Fruit fly (Drosophila melanogaster) whole organism, embryonic: ENCODE results near the gene CG15865.

Experiments
- Atf-2 ChIP-seq: fragments of 200-800 bp; sonication (Bioruptor generic); optimal IDR thresholded peaks from 2 replicates; lab custom pipeline; 2016; ENCODE audit warnings: missing biosample characterization, missing genetic modification characterization
- Atf6 ChIP-seq: fragments of 200-800 bp; sonication (Bioruptor generic); IDR thresholded peaks from 2 replicates; pipeline ENCODE4 v1.3.6; 2022; ENCODE audit warnings: missing biosample characterization, missing genetic modification characterization
- Bdp1 ChIP-seq: fragments of 200-800 bp; sonication (Bioruptor generic); optimal IDR thresholded peaks from 3 replicates; lab custom pipeline; 2016; ENCODE audit warnings: missing biosample characterization, missing genetic modification characterization
- CG10959 ChIP-seq: fragments of 200-800 bp; sonication (Bioruptor generic); IDR thresholded peaks from 2 replicates; pipeline ENCODE4 v1.3.6; 2022; ENCODE audit warnings: missing biosample characterization, missing genetic modification characterization
- CG11723 ChIP-seq: fragments of 200-800 bp; sonication (Bioruptor generic); optimal IDR thresholded peaks from 2 replicates; lab custom pipeline; 2017; ENCODE audit warnings: missing biosample characterization, mild to moderate bottlenecking, missing genetic modification characterization
- CG1233 ChIP-seq: fragments of 200-800 bp; sonication (Bioruptor generic); optimal IDR thresholded peaks from 4 replicates; lab custom pipeline; 2018; ENCODE audit warnings: missing biosample characterization, mild to moderate bottlenecking, missing genetic modification characterization
- CG1529 ChIP-seq: fragments of 200-800 bp; sonication (Bioruptor generic); optimal IDR thresholded peaks from 3 replicates; lab custom pipeline; 2018; ENCODE audit warnings: missing biosample characterization, missing genetic modification characterization
- CG15514 ChIP-seq: fragments of 200-800 bp; sonication (Bioruptor generic); optimal IDR thresholded peaks from 3 replicates; lab custom pipeline; 2017; ENCODE audit warnings: missing biosample characterization, missing genetic modification characterization, mild to moderate bottlenecking, moderate library complexity, missing genetic modification reagents
- CG17912 ChIP-seq: fragments of 200-800 bp; sonication (Bioruptor generic); optimal IDR thresholded peaks from 2 replicates; lab custom pipeline; 2018; ENCODE audit warnings: missing biosample characterization, mild to moderate bottlenecking, missing genetic modification characterization
- CG2889 ChIP-seq: fragments of 200-800 bp; sonication (Bioruptor generic); IDR thresholded peaks from 3 replicates; pipeline ENCODE4 v1.3.6; 2022; ENCODE audit warnings: missing biosample characterization, missing genetic modification characterization
- CG30403 ChIP-seq: fragments of 200-800 bp; sonication (Bioruptor generic); optimal IDR thresholded peaks from 3 replicates; lab custom pipeline; 2016; ENCODE audit warnings: missing biosample characterization, missing genetic modification characterization
- CG31224 ChIP-seq: fragments of 200-800 bp; sonication (Bioruptor generic); IDR thresholded peaks from 2 replicates; pipeline ENCODE4 v1.3.6; 2022; ENCODE audit warnings: missing biosample characterization, missing genetic modification characterization
- CG31388 ChIP-seq: fragments of 200-800 bp; sonication (Bioruptor generic); optimal IDR thresholded peaks from 2 replicates; lab custom pipeline; 2016; ENCODE audit warnings: missing biosample characterization, missing genetic modification characterization
- CG3281 ChIP-seq: fragments of 200-800 bp; sonication (Bioruptor generic); optimal IDR thresholded peaks from 3 replicates; lab custom pipeline; 2017; ENCODE audit warnings: missing biosample characterization, mild to moderate bottlenecking, missing genetic modification characterization
- CG3407 ChIP-seq: fragments of 200-800 bp; sonication (Bioruptor generic); optimal IDR thresholded peaks from 2 replicates; lab custom pipeline; 2018; ENCODE audit warnings: missing biosample characterization, mild to moderate bottlenecking, missing genetic modification characterization
- CG34224 ChIP-seq: fragments of 200-800 bp; sonication (Bioruptor generic); IDR thresholded peaks from 3 replicates; pipeline ENCODE4 v1.3.6; 2022; ENCODE audit warnings: missing biosample characterization, missing genetic modification characterization; ENCODE audit not compliant: partially characterized antibody
- CG4404 ChIP-seq: fragments of 200-800 bp; sonication (Bioruptor generic); IDR thresholded peaks from 2 replicates; pipeline ENCODE4 v1.3.6; 2022; ENCODE audit warnings: missing biosample characterization, missing genetic modification characterization
- CG6813 ChIP-seq: fragments of 200-800 bp; sonication (Bioruptor generic); optimal IDR thresholded peaks from 2 replicates; lab custom pipeline; 2017; ENCODE audit warnings: missing biosample characterization, missing genetic modification characterization, mild to moderate bottlenecking, moderate library complexity, missing genetic modification reagents
- CG6854 ChIP-seq: fragments of 200-800 bp; sonication (Bioruptor generic); optimal IDR thresholded peaks from 3 replicates; lab custom pipeline; 2017; ENCODE audit warnings: missing biosample characterization, mild to moderate bottlenecking, missing genetic modification characterization
- CG7839 ChIP-seq: fragments of 200-800 bp; sonication (Bioruptor generic); optimal IDR thresholded peaks from 3 replicates; lab custom pipeline; 2018; ENCODE audit warnings: missing biosample characterization, mild to moderate bottlenecking, missing genetic modification characterization, moderate library complexity
- CG8388 ChIP-seq: fragments of 200-800 bp; sonication (Bioruptor generic); optimal IDR thresholded peaks from 2 replicates; lab custom pipeline; 2019; ENCODE audit warnings: missing biosample characterization, mild to moderate bottlenecking, missing genetic modification characterization, moderate library complexity
- CG9932 ChIP-seq: fragments of 200-800 bp; sonication (Bioruptor generic); IDR thresholded peaks from 2 replicates; pipeline ENCODE4 v1.3.6; 2022; ENCODE audit warnings: missing biosample characterization, missing genetic modification characterization
- Dll ChIP-seq: fragments of 200-800 bp; sonication (Bioruptor generic); IDR thresholded peaks from 4 replicates; pipeline ENCODE4 v1.3.6; 2022; ENCODE audit warnings: missing biosample characterization, missing genetic modification characterization; ENCODE audit not compliant: partially characterized antibody
- Fer1 ChIP-seq: fragments of 200-800 bp; sonication (Bioruptor generic); optimal IDR thresholded peaks from 2 replicates; lab custom pipeline; 2017; ENCODE audit warnings: missing biosample characterization, mild to moderate bottlenecking, missing genetic modification characterization
- HHEX ChIP-seq: fragments of 200-800 bp; sonication (Bioruptor generic); optimal IDR thresholded peaks from 3 replicates; lab custom pipeline; 2017; ENCODE audit warnings: missing biosample characterization, mild to moderate bottlenecking, missing genetic modification characterization, missing genetic modification reagents
- Hr39 ChIP-seq: fragments of >200 bp; optimal IDR thresholded peaks from 2 replicates; lab custom pipeline; 2017
- Hsf ChIP-seq: fragments of 200-800 bp; sonication (Bioruptor generic); optimal IDR thresholded peaks from 3 replicates; lab custom pipeline; 2016; ENCODE audit warnings: missing biosample characterization, missing genetic modification characterization
- Lim3 ChIP-seq: fragments of 200-800 bp; sonication (Bioruptor generic); IDR thresholded peaks from 2 replicates; pipeline ENCODE4 v1.3.6; 2022; ENCODE audit warnings: missing biosample characterization, missing genetic modification characterization
- Med ChIP-seq: fragments of 200-800 bp; sonication (Bioruptor generic); peaks from one replicate; lab custom pipeline; 2016; ENCODE audit warnings: missing biosample characterization, missing genetic modification characterization, mild to moderate bottlenecking, inconsistent platforms, moderate library complexity
- Oaz ChIP-seq: fragments of 200-800 bp; sonication (Bioruptor generic); IDR thresholded peaks from 2 replicates; pipeline ENCODE4 v1.3.6; 2022; ENCODE audit warnings: missing biosample characterization, missing genetic modification characterization
- ara ChIP-seq: fragments of 200-800 bp; sonication (Bioruptor generic); IDR thresholded peaks from 2 replicates; pipeline ENCODE4 v1.3.6; 2022; ENCODE audit warnings: missing biosample characterization, missing genetic modification characterization
- corto ChIP-seq: fragments of 200-800 bp; sonication (Bioruptor generic); optimal IDR thresholded peaks from 2 replicates; lab custom pipeline; 2016; ENCODE audit warnings: missing biosample characterization, mild to moderate bottlenecking, missing genetic modification characterization, moderate library complexity
- crc ChIP-seq: fragments of 200-800 bp; sonication (Bioruptor generic); optimal IDR thresholded peaks from 2 replicates; lab custom pipeline; 2016; ENCODE audit warnings: missing biosample characterization, missing genetic modification characterization
- dysf ChIP-seq: fragments of 200-800 bp; sonication (Bioruptor generic); IDR thresholded peaks from 3 replicates; pipeline ENCODE4 v1.3.6; 2022; ENCODE audit warnings: missing biosample characterization, missing genetic modification characterization
- ewg ChIP-seq: fragments of 200-800 bp; sonication (Bioruptor generic); optimal IDR thresholded peaks from 3 replicates; lab custom pipeline; 2017; ENCODE audit warnings: mild to moderate bottlenecking, missing biosample characterization, missing genetic modification reagents, missing genetic modification characterization
- fd96Cb ChIP-seq: fragments of 200-800 bp; sonication (Bioruptor generic); optimal IDR thresholded peaks from 2 replicates; lab custom pipeline; 2018; ENCODE audit warnings: missing biosample characterization, mild to moderate bottlenecking, missing genetic modification characterization, moderate library complexity
- ftz-f1 ChIP-seq: fragments of 200-800 bp; sonication (Bioruptor generic); optimal IDR thresholded peaks from 2 replicates; lab custom pipeline; 2016; ENCODE audit warnings: missing biosample characterization, missing genetic modification characterization
- gce ChIP-seq: fragments of 200-800 bp; sonication (Bioruptor generic); IDR thresholded peaks from 3 replicates; pipeline ENCODE4 v1.3.6; 2022; ENCODE audit warnings: missing biosample characterization, missing genetic modification characterization
- gcm ChIP-seq: fragments of 200-800 bp; sonication (Bioruptor generic); optimal IDR thresholded peaks from 2 replicates; lab custom pipeline; 2019; ENCODE audit warnings: missing biosample characterization, mild to moderate bottlenecking, missing genetic modification characterization, moderate library complexity
- hbn ChIP-seq: fragments of 200-800 bp; sonication (Bioruptor generic); IDR thresholded peaks from 2 replicates; pipeline ENCODE4 v1.3.6; 2022; ENCODE audit warnings: missing biosample characterization, missing genetic modification characterization; ENCODE audit not compliant: partially characterized antibody
- ind ChIP-seq: fragments of 200-800 bp; sonication (Bioruptor generic); optimal IDR thresholded peaks from 3 replicates; lab custom pipeline; 2016; ENCODE audit warnings: missing biosample characterization, missing genetic modification characterization
- lbe ChIP-seq: fragments of 200-800 bp; sonication (Bioruptor generic); optimal IDR thresholded peaks from 2 replicates; lab custom pipeline; 2016; ENCODE audit warnings: missing biosample characterization, mild to moderate bottlenecking, missing genetic modification characterization
- peb ChIP-seq: fragments of 200-800 bp; sonication (Bioruptor generic); IDR thresholded peaks from 2 replicates; pipeline ENCODE4 v1.3.6; 2022; ENCODE audit warnings: missing biosample characterization, missing genetic modification characterization
- sisA ChIP-seq: fragments of 200-800 bp; sonication (Bioruptor generic); IDR thresholded peaks from 2 replicates; pipeline ENCODE4 v1.3.6; 2022; ENCODE audit warnings: missing biosample characterization, missing genetic modification characterization
- vfl ChIP-seq: fragments of 200-800 bp; sonication (Bioruptor generic); optimal IDR thresholded peaks from 2 replicates; lab custom pipeline; 2016; ENCODE audit warnings: missing biosample characterization, missing genetic modification characterization
- vnd ChIP-seq: fragments of 200-800 bp; sonication (Bioruptor generic); IDR thresholded peaks from 3 replicates; pipeline ENCODE4 v1.3.6; 2022; ENCODE audit warnings: missing biosample characterization, missing genetic modification characterization; ENCODE audit not compliant: partially characterized antibody
- vvl ChIP-seq: fragments of 200-800 bp; sonication (Bioruptor generic); IDR thresholded peaks from 2 replicates; pipeline ENCODE4 v1.3.6; 2022; ENCODE audit warnings: missing biosample characterization, missing genetic modification characterization
- z ChIP-seq: fragments of 200-800 bp; sonication (Bioruptor generic); IDR thresholded peaks from 3 replicates; pipeline ENCODE4 v1.3.6; 2022; ENCODE audit warnings: missing biosample characterization, missing genetic modification characterization
- zfh2 ChIP-seq: fragments of 200-800 bp; sonication (Bioruptor generic); optimal IDR thresholded peaks from 2 replicates; lab custom pipeline; 2016; ENCODE audit warnings: missing biosample characterization, missing genetic modification characterization

CG15865 gene

DNA sequence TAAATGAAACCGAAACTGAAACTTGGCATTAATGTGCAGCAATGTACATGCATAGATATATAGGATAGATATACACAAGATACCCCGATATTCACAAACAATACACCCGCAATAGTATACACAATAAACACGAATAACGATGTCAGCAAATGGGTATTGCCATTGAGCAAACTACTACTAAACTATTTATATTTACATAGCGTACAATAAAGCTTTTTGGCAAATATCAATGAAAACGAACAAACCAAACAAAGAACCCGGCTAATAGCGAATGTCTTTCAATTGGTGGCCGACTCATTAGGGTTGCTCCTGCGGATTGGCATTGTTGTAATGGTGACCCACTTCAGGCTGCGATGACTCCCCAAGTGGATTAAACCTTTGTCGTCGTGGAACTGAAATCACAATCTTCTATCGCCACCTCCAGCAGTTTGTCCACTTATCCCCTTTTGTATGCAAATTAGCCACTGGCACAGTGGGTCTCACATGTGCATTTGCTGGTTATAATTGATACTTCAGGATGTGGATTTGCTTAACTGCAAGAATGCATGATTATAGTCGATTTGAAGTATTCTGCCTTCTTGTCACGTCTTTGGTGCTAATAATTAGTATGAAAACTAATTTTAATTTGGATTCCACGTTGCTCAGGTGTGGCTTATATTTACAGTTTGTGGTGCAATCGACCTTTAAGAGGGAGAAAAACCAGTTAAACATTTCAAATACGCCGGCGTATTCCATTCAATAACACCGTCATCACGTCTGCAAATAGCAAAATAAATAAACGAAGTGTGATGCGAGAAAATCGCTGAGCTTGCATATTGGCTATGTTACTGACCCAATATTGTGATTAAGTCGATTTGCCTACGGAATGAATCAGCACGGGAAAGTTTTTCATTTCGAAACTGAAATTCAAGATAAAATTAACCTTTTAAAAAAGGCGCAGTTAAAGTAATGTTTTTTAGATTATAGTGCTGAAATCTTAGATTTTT is 13.9 kb downstream of the CG15865 start (continued):
- TF ChIP-seq vnd (no peak), Fer1 (GFP tag; lab: Kevin White, UChicago) (no peak), CG30403 (GFP tag; lab: Kevin White, UChicago) (no peak), CG3281 (GFP tag; lab: Kevin White, UChicago) (no peak), CG31388 (no peak), Lim3 (GFP tag; lab: Robert Waterston, UW) (peak; percentile 50; the same call in 1 of the 2 replicates), CG2889 (GFP tag; lab: Robert Waterston, UW) (no peak), gcm (GFP tag; lab: Kevin White, UChicago) (no peak), sisA (GFP tag; lab: Robert Waterston, UW) (no peak), CG31224 (0 out of 2 replicates have a peak, but pooled peaks have one; percentile 12), CG8388 (GFP tag; lab: Kevin White, UChicago) (no peak), CG6854 (peak; percentile 26), Bdp1 (GFP tag; lab: Kevin White, UChicago) (no peak), Dll (GFP tag; lab: Robert Waterston, UW) (no peak), CG1233 (GFP tag; lab: Kevin White, UChicago) (no peak), hbn (no peak), Atf-2 (GFP tag; lab: Kevin White, UChicago) (no peak), HHEX (GFP tag; lab: Kevin White, UChicago) (no peak), ftz-f1 (GFP tag; lab: Kevin White, UChicago) (peak; percentile 10), CG7839 (tag; lab: Kevin White, UChicago) (peak; percentile 70), ewg (GFP tag; lab: Kevin White, UChicago) (no peak), CG15514 (GFP tag; lab: Kevin White, UChicago) (no peak), z (GFP tag; lab: Robert Waterston, UW) (no peak), CG6813 (peak; percentile 32), CG1529 (GFP tag; lab: Kevin White, UChicago) (no peak), Hr39 (lab: Kevin White, UChicago) (no peak), Hsf (peak; percentile 28), CG11723 (no peak), ara (GFP tag; lab: Robert Waterston, UW) (no peak), corto (GFP tag; lab: Kevin White, UChicago) (no peak), ind (GFP tag; lab: Kevin White, UChicago) (peak; percentile 12), CG9932 (peak; percentile 34; the same call in 1 of the 2 replicates), Atf6 (peak; percentile 81; the same call in 1 of the 2 replicates), Oaz (peak; percentile 73), CG34224 (no peak), zfh2 (GFP tag; lab: Kevin White, UChicago) (no peak), CG17912 (GFP tag; lab: Kevin White, UChicago) (no peak), fd96Cb (tag; lab: Kevin White, UChicago) (peak; percentile 5), dysf (GFP tag; lab: Robert Waterston, UW) (peak; percentile 80), gce (GFP tag; lab: Robert Waterston, UW) (peak; percentile 40; the same call in 1 of the 3 replicates), CG10959 (no peak), crc (peak; percentile 57), peb (no peak), CG4404 (GFP tag; lab: Robert Waterston, UW) (no peak), vvl (peak; percentile 90), Med (GFP tag; lab: Kevin White, UChicago) (peak; percentile 97), vfl (no peak), CG3407 (GFP tag; lab: Kevin White, UChicago) (no peak), lbe (no peak)
